Worm (Caenorhabditis elegans) whole organism, mixed stage, embryonic: ENCODE data around the gene dhs-7.

Experiments used
- M03D4.4 ChIP-seq: sonication (generic microtip); optimal IDR thresholded peaks from 2 replicates; lab custom pipeline; 2017; ENCODE audit warnings: mild to moderate bottlenecking, missing genetic modification characterization, missing compliant biosample characterization
- blmp-1 ChIP-seq: fragments of 150-350 bp; optimal IDR thresholded peaks from 2 replicates; lab custom pipeline; 2014; ENCODE audit warnings: missing biosample characterization, missing genetic modification characterization
- ceh-83 ChIP-seq: fragments of 200-800 bp; sonication (Bioruptor generic); optimal IDR thresholded peaks from 2 replicates; lab custom pipeline; 2018; ENCODE audit warnings: mild to moderate bottlenecking, missing genetic modification characterization, missing compliant biosample characterization
- ces-1 ChIP-seq: fragments of 150-350 bp; optimal IDR thresholded peaks from 2 replicates; lab custom pipeline; 2014; ENCODE audit warnings: missing biosample characterization, missing genetic modification reagents, missing genetic modification characterization
- drap-1 ChIP-seq: fragments of 200-800 bp; sonication (Bioruptor generic); optimal IDR thresholded peaks from 3 replicates; lab custom pipeline; 2018; ENCODE audit warnings: mild to moderate bottlenecking, missing genetic modification characterization, missing compliant biosample characterization
- elt-1 ChIP-seq: sonication (generic microtip); optimal IDR thresholded peaks from 2 replicates; lab custom pipeline; 2017; ENCODE audit warnings: missing genetic modification characterization, mild to moderate bottlenecking, missing compliant biosample characterization, antibody characterized with exemption, moderate library complexity, borderline replicate concordance; ENCODE audit not compliant: insufficient read depth
- elt-3 ChIP-seq: fragments of 150-350 bp; optimal IDR thresholded peaks from 2 replicates; lab custom pipeline; 2014; ENCODE audit warnings: missing biosample characterization, missing genetic modification characterization
- hlh-1 ChIP-seq: fragments of 150-350 bp; optimal IDR thresholded peaks from 2 replicates; lab custom pipeline; 2014; ENCODE audit warnings: missing biosample characterization, missing genetic modification reagents, missing genetic modification characterization
- lin-13 ChIP-seq: fragments of 150-350 bp; optimal IDR thresholded peaks from 2 replicates; lab custom pipeline; 2014; ENCODE audit warnings: missing biosample characterization, missing genetic modification characterization
- lin-32 ChIP-seq: fragments of 200-800 bp; sonication (Bioruptor generic); optimal IDR thresholded peaks from 2 replicates; lab custom pipeline; 2018; ENCODE audit warnings: mild to moderate bottlenecking, missing genetic modification characterization, missing compliant biosample characterization
- lsy-2 ChIP-seq: fragments of 150-350 bp; optimal IDR thresholded peaks from 2 replicates; lab custom pipeline; 2014; ENCODE audit warnings: missing biosample characterization, missing genetic modification characterization
- mep-1 ChIP-seq: fragments of 150-350 bp; optimal IDR thresholded peaks from 2 replicates; lab custom pipeline; 2017; ENCODE audit warnings: missing biosample characterization, missing genetic modification reagents, missing genetic modification characterization, inconsistent platforms
- mls-2 ChIP-seq: sonication (generic microtip); optimal IDR thresholded peaks from 2 replicates; lab custom pipeline; 2016; ENCODE audit warnings: mild to moderate bottlenecking, missing genetic modification characterization, moderate library complexity, missing compliant biosample characterization
- nhr-12 ChIP-seq: fragments of 150-350 bp; optimal IDR thresholded peaks from 2 replicates; lab custom pipeline; 2014; ENCODE audit warnings: missing biosample characterization, missing genetic modification characterization
- nhr-2 ChIP-seq: fragments of 150-350 bp; optimal IDR thresholded peaks from 2 replicates; lab custom pipeline; 2014; ENCODE audit warnings: missing biosample characterization, missing genetic modification characterization
- nhr-237 ChIP-seq: fragments of 150-350 bp; optimal IDR thresholded peaks from 2 replicates; lab custom pipeline; 2014; ENCODE audit warnings: missing biosample characterization, missing genetic modification characterization
- nhr-28 ChIP-seq: fragments of 150-350 bp; optimal IDR thresholded peaks from 2 replicates; lab custom pipeline; 2014; ENCODE audit warnings: missing biosample characterization, missing genetic modification characterization
- nhr-76 ChIP-seq: sonication (generic microtip); optimal IDR thresholded peaks from 2 replicates; lab custom pipeline; 2017; ENCODE audit warnings: missing biosample characterization, missing genetic modification characterization
- pha-4 ChIP-seq: fragments of 150-350 bp; optimal IDR thresholded peaks from 2 replicates; lab custom pipeline; 2018; ENCODE audit warnings: missing biosample characterization, missing genetic modification reagents, missing genetic modification characterization
- sem-2 ChIP-seq: fragments of 200-800 bp; sonication (Bioruptor generic); optimal IDR thresholded peaks from 2 replicates; lab custom pipeline; 2018; ENCODE audit warnings: mild to moderate bottlenecking, missing genetic modification characterization, missing compliant biosample characterization
- snpc-4 ChIP-seq: fragments of 150-350 bp; optimal IDR thresholded peaks from 2 replicates; lab custom pipeline; 2014; ENCODE audit warnings: missing biosample characterization, missing genetic modification characterization
- tbx-8 ChIP-seq: fragments of 200-800 bp; sonication (Bioruptor generic); optimal IDR thresholded peaks from 2 replicates; lab custom pipeline; 2018; ENCODE audit warnings: mild to moderate bottlenecking, missing genetic modification characterization, moderate library complexity, missing compliant biosample characterization
- unc-120 ChIP-seq: sonication (generic microtip); optimal IDR thresholded peaks from 2 replicates; lab custom pipeline; 2017; ENCODE audit warnings: missing genetic modification characterization, missing compliant biosample characterization; ENCODE audit not compliant: poor library complexity, severe bottlenecking
- unc-39 ChIP-seq: fragments of 150-350 bp; optimal IDR thresholded peaks from 2 replicates; lab custom pipeline; 2014; ENCODE audit warnings: missing biosample characterization, missing genetic modification characterization
- unc-62 ChIP-seq: fragments of 150-350 bp; optimal IDR thresholded peaks from 2 replicates; lab custom pipeline; 2014; ENCODE audit warnings: missing biosample characterization, missing genetic modification reagents, missing genetic modification characterization
- ztf-11 ChIP-seq: fragments of 150-350 bp; optimal IDR thresholded peaks from 2 replicates; lab custom pipeline; 2014; ENCODE audit warnings: missing biosample characterization, missing genetic modification characterization

The dhs-7 gene

DNA sequence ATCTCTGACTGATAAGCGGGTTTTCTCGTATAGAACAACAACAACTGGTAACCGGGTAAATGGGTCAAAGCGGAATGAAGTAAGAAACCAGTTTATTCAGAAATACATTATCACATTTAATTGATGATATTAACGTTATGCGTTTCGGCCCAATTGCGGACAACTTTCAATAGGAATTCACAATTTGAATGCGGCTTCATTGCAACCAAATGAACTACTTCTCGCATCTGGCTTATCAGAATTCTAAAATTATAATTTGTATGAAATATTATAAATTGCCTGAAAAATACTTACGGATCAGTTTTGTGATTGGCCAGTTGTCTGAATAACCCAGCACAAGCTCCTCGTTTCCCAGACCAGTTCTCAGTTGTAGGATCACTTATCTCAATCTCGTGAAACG, 39.5 kb downstream of the dhs-7 start, which contains the start of gene col-36:
col-36 (minus strand) TSS at position 101 of the 400 bp plus-strand sequence.
- TF ChIP-seq nhr-28 (no peak), hlh-1 (tag; lab: Kevin White, UChicago) (no peak), M03D4.4 (no peak), lin-13 (tag; lab: Kevin White, UChicago) (no peak), unc-39 (tag; lab: Kevin White, UChicago) (no peak), lin-32 (no peak), ceh-83 (no peak), nhr-2 (no peak), tbx-8 (GFP tag; lab: Kevin White, UChicago) (no peak), mls-2 (tag; lab: Kevin White, UChicago) (no peak)

- TF ChIP-seq nhr-76 (tag; lab: Kevin White, UChicago), result no peak
- no peak for TF ChIP-seq pha-4 (tag; lab: Kevin White, UChicago)
- TF ChIP-seq mep-1, result no peak
- TF ChIP-seq, all 35 proteins: peak for 0
These were observed 41.5 kb downstream of the dhs-7 start for ce11 chrII:7166768-7167167.

ce11 chrII:7165749-7166148, 42.5 kb downstream of the dhs-7 start, which contains the start of gene mfsd-13.2:
Gene mfsd-13.2, minus strand, starts transcription at chrII:7165849.
- TF ChIP-seq mls-2 (tag; lab: Kevin White, UChicago) (no peak), unc-62 (GFP tag; lab: Kevin White, UChicago) (no peak)

DNA sequence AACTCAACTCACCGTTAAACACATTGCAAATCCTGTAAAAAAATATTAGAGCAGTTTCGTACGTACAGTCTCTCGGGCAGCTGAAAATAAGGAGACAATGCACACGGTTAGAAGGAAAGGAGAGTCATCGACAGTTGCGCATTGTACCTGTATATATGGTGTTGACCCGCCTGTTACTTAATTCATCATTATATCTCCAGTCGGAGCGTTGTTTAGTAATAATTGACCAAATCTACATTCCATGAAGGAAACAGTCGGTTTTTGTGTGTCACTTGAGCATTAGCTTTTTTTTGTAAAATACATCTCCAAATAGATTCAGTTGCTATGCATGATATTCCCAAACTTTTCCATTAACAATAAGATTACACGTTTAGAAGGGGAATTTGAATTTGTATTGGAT, 46.7 kb downstream of the dhs-7 start, which contains the start of gene C27H5.12:
C27H5.12 (minus strand) TSS at position 101 of the 400 bp plus-strand sequence.
- TF ChIP-seq elt-1 (no peak), hlh-1 (tag; lab: Kevin White, UChicago) (no peak), lin-13 (tag; lab: Kevin White, UChicago) (no peak), ztf-11 (tag; lab: Kevin White, UChicago) (no peak), blmp-1 (tag; lab: Kevin White, UChicago) (no peak), drap-1 (GFP tag; lab: Kevin White, UChicago) (no peak), sem-2 (no peak), mep-1 (no peak), nhr-76 (tag; lab: Kevin White, UChicago) (no peak), nhr-2 (no peak), snpc-4 (tag; lab: Kevin White, UChicago) (no peak), pha-4 (tag; lab: Kevin White, UChicago) (no peak), nhr-12 (tag; lab: Kevin White, UChicago) (no peak), ceh-83 (no peak)
- TF ChIP-seq, all 35 proteins: peak for 0

DNA sequence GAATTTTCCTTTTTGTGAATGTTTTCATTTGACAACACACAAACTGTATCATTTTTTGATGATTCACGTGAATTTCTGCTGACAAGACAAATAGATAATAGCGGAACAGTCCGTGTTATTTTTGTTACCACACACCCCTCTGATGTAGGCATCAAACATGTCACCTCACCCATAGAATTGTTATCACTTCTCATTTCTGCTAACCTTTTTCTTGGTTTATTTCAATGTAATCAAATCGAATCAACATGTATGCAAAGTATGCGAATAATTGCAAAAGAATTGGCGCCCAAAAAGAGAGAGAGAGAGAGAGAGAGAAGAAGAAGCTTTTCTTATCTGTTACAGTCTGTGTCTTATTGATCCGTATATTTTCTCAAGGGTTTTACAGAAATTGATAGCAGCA, 50.8 kb downstream of the dhs-7 start:
- TF ChIP-seq ces-1, result no peak
- TF ChIP-seq nhr-28, result no peak
- TF ChIP-seq mls-2 (tag; lab: Kevin White, UChicago), result no peak
- TF ChIP-seq unc-120 (tag; lab: Kevin White, UChicago), result no peak
- TF ChIP-seq lsy-2 (tag; lab: Kevin White, UChicago), result no peak
- no peak for TF ChIP-seq elt-3
- TF ChIP-seq M03D4.4, result no peak
- TF ChIP-seq nhr-237 (tag; lab: Kevin White, UChicago), result no peak
- no peak for TF ChIP-seq nhr-2
- no peak for TF ChIP-seq sem-2
